Worm (Caenorhabditis elegans) whole organism, L4 larva: Measurements from ENCODE around the gene nspg-6.

Source experiments
- F10B5.3 ChIP-seq: sonication (generic microtip); optimal IDR thresholded peaks from 2 replicates; lab custom pipeline; 2016; ENCODE audit warnings: mild to moderate bottlenecking, missing genetic modification characterization, missing compliant biosample characterization
- Y75B8A.6 ChIP-seq: fragments of 200-800 bp; sonication (Bioruptor generic); IDR thresholded peaks from 2 replicates; pipeline ENCODE4 v1.3.6; 2022; ENCODE audit warnings: missing genetic modification reagents, missing genetic modification characterization, missing compliant biosample characterization
- ZK546.5 ChIP-seq, 2 experiments: sonication (generic microtip); optimal IDR thresholded peaks; 2 replicates each; lab custom pipeline; 2017; ENCODE audit warnings: missing biosample characterization in 2 of 2, missing genetic modification characterization in 2 of 2
- aha-1 ChIP-seq: fragments of 150-350 bp; peaks from one replicate; lab custom pipeline; 2014; ENCODE audit warnings: missing biosample characterization, missing genetic modification characterization
- ceh-28 ChIP-seq: fragments of 150-350 bp; optimal IDR thresholded peaks from 2 replicates; lab custom pipeline; 2014; ENCODE audit warnings: missing biosample characterization, missing genetic modification reagents, missing genetic modification characterization
- ceh-44 ChIP-seq: fragments of 200-800 bp; sonication (Bioruptor generic); IDR thresholded peaks from 2 replicates; pipeline ENCODE4 v1.3.6; 2022; ENCODE audit warnings: missing genetic modification reagents, missing genetic modification characterization, missing compliant biosample characterization
- ceh-62 ChIP-seq: sonication (generic microtip); optimal IDR thresholded peaks from 2 replicates; lab custom pipeline; 2017; ENCODE audit warnings: missing biosample characterization, missing genetic modification characterization
- ces-1 ChIP-seq: fragments of 150-350 bp; sonication (generic microtip); optimal IDR thresholded peaks from 4 replicates; lab custom pipeline; 2014; ENCODE audit warnings: missing biosample characterization, missing genetic modification reagents, missing genetic modification characterization
- daf-16 ChIP-seq, 3 experiments: sonication (generic microtip); optimal IDR thresholded peaks; 2 replicates each; lab custom pipeline; 2016 to 2017; ENCODE audit warnings: missing genetic modification characterization in 3 of 3, missing genetic modification reagents in 3 of 3, mild to moderate bottlenecking in 2 of 3, missing compliant biosample characterization in 2 of 3, missing biosample characterization in 1 of 3, moderate library complexity in 1 of 3
- dve-1 ChIP-seq: sonication (generic microtip); optimal IDR thresholded peaks from 2 replicates; lab custom pipeline; 2017; ENCODE audit warnings: antibody characterized with exemption, mild to moderate bottlenecking, missing genetic modification characterization, missing compliant biosample characterization; ENCODE audit not compliant: insufficient read depth
- hlh-11 ChIP-seq: fragments of 200-800 bp; sonication (Bioruptor generic); optimal IDR thresholded peaks from 2 replicates; lab custom pipeline; 2018; ENCODE audit warnings: mild to moderate bottlenecking, missing genetic modification characterization, missing compliant biosample characterization
- hlh-30 ChIP-seq: sonication (generic microtip); optimal IDR thresholded peaks from 2 replicates; lab custom pipeline; 2017; ENCODE audit warnings: antibody characterized with exemption, mild to moderate bottlenecking, missing genetic modification characterization, missing compliant biosample characterization; ENCODE audit not compliant: insufficient read depth
- lin-15B ChIP-seq: fragments of 150-350 bp; sonication (generic microtip); optimal IDR thresholded peaks from 3 replicates; lab custom pipeline; 2014; ENCODE audit warnings: missing biosample characterization, missing genetic modification characterization
- lin-29 ChIP-seq: fragments of 200-800 bp; sonication (Bioruptor generic); IDR thresholded peaks from 2 replicates; pipeline ENCODE4 v1.3.6; 2022; ENCODE audit warnings: missing genetic modification reagents, missing genetic modification characterization, missing compliant biosample characterization
- lin-39 ChIP-seq: fragments of 150-350 bp; optimal IDR thresholded peaks from 2 replicates; lab custom pipeline; 2014; ENCODE audit warnings: missing biosample characterization, missing genetic modification reagents, missing genetic modification characterization
- lsy-2 ChIP-seq, 2 experiments: fragments of 150-350 bp in 1 of 2; sonication (generic microtip) in 1 of 2; optimal IDR thresholded peaks; 2 replicates each; lab custom pipeline; 2014 to 2017; ENCODE audit warnings: missing biosample characterization in 2 of 2, missing genetic modification characterization in 2 of 2
- nhr-28 ChIP-seq: fragments of 150-350 bp; optimal IDR thresholded peaks from 2 replicates; lab custom pipeline; 2014; ENCODE audit warnings: missing biosample characterization, missing genetic modification characterization
- nhr-76 ChIP-seq: fragments of 150-350 bp; optimal IDR thresholded peaks from 2 replicates; lab custom pipeline; 2014; ENCODE audit warnings: missing biosample characterization, missing genetic modification characterization
- pha-4 ChIP-seq, 2 experiments: fragments of 150-350 bp in 1 of 2; fragments of 200-800 bp in 1 of 2; sonication (Bioruptor generic) in 1 of 2; IDR thresholded peaks in 1 of 2; optimal IDR thresholded peaks in 1 of 2; 2 replicates each; pipeline versions ENCODE4 v1.3.6 to Lab custom; 2014 to 2022; ENCODE audit warnings: missing genetic modification characterization in 2 of 2, missing genetic modification reagents in 2 of 2, missing biosample characterization in 1 of 2, missing compliant biosample characterization in 1 of 2
- pqm-1 ChIP-seq: sonication (generic microtip); optimal IDR thresholded peaks from 2 replicates; lab custom pipeline; 2017; ENCODE audit warnings: missing biosample characterization, missing genetic modification characterization
- snpc-1.2 ChIP-seq: fragments of 200-800 bp; sonication (Bioruptor generic); IDR thresholded peaks from 2 replicates; pipeline ENCODE4 v1.3.6; 2022; ENCODE audit warnings: missing genetic modification reagents, missing genetic modification characterization, missing compliant biosample characterization
- unc-130 ChIP-seq: sonication (generic microtip); optimal IDR thresholded peaks from 2 replicates; lab custom pipeline; 2016; ENCODE audit warnings: missing genetic modification reagents, missing genetic modification characterization, missing compliant biosample characterization
- unc-62 ChIP-seq, 3 experiments: fragments of 150-350 bp in 1 of 3; sonication (generic microtip); optimal IDR thresholded peaks in 2 of 3; peaks in 1 of 3; 1 replicate in 1 of 3; 2 replicates in 2 of 3; lab custom pipeline; 2014 to 2017; ENCODE audit warnings: missing biosample characterization in 3 of 3, missing genetic modification characterization in 3 of 3, missing genetic modification reagents in 3 of 3, missing genotype in 1 of 3
- vab-7 ChIP-seq: fragments of 200-800 bp; sonication (Bioruptor generic); IDR thresholded peaks from 2 replicates; pipeline ENCODE4 v1.3.6; 2022; ENCODE audit warnings: missing genetic modification reagents, missing genetic modification characterization, missing compliant biosample characterization
- zag-1 ChIP-seq: fragments of 150-350 bp; optimal IDR thresholded peaks from 2 replicates; lab custom pipeline; 2014; ENCODE audit warnings: missing biosample characterization, missing genetic modification characterization
- zfp-2 ChIP-seq: sonication (generic microtip); optimal IDR thresholded peaks from 2 replicates; lab custom pipeline; 2016; ENCODE audit warnings: mild to moderate bottlenecking, missing genetic modification characterization, missing compliant biosample characterization
- ztf-11 ChIP-seq: fragments of 150-350 bp; optimal IDR thresholded peaks from 2 replicates; lab custom pipeline; 2014; ENCODE audit warnings: missing biosample characterization, missing genetic modification characterization

Gene nspg-6

ce11 chrIII:7322018-7322417 lies 7.2 kb upstream of the nspg-6 start:
- peak; percentile 12 for TF ChIP-seq hlh-11 (tag; lab: Kevin White, UChicago)
- TF ChIP-seq unc-62 (GFP tag; optimal IDR thresholded peaks at IDR 0.05 in 1 of 2; lab: Kevin White, UChicago): peak in 1 of 2 experiments; percentile 62
- TF ChIP-seq unc-62 (tag; optimal IDR thresholded peaks at IDR 0.05; lab: Kevin White, UChicago): no peak
- TF ChIP-seq dve-1 (tag; lab: Kevin White, UChicago): peak; percentile 58
- TF ChIP-seq nhr-28 (tag; lab: Kevin White, UChicago): peak; percentile 35
- no peak for TF ChIP-seq ces-1 (GFP tag; lab: Kevin White, UChicago)
- TF ChIP-seq daf-16 (GFP tag; optimal IDR thresholded peaks at IDR 0.05; lab: Kevin White, UChicago): no peak
- TF ChIP-seq daf-16 (tag; optimal IDR thresholded peaks at IDR 0.05; lab: Kevin White, UChicago): peak; percentile 73
- TF ChIP-seq Y75B8A.6: no peak
- TF ChIP-seq F10B5.3 (tag; lab: Kevin White, UChicago): no peak
- peak; percentile 57 for TF ChIP-seq aha-1 (tag; lab: Kevin White, UChicago)
- TF ChIP-seq zag-1 (tag; lab: Kevin White, UChicago): no peak
- no peak for TF ChIP-seq pha-4 (GFP tag; IDR thresholded peaks at IDR 0.05; lab: Robert Waterston, UW)
- TF ChIP-seq pha-4 (tag; optimal IDR thresholded peaks at IDR 0.05; lab: Kevin White, UChicago): peak; percentile 20
- TF ChIP-seq lin-29 (GFP tag; lab: Robert Waterston, UW): no peak
- peak; percentile 66 for TF ChIP-seq hlh-30 (tag; lab: Kevin White, UChicago)

ce11 chrIII:7319390-7319789 lies 4.6 kb upstream of the nspg-6 start, which contains the start of gene F56C9.8:
Gene F56C9.8 (minus strand): TSS chrIII:7319509.
- TF ChIP-seq pqm-1: peak; percentile 26
- peak; percentile 8 for TF ChIP-seq hlh-11 (tag; lab: Kevin White, UChicago)
- TF ChIP-seq daf-16 (GFP tag; optimal IDR thresholded peaks at IDR 0.05; lab: Kevin White, UChicago): no peak
- peak; percentile 56 for TF ChIP-seq daf-16 (tag; optimal IDR thresholded peaks at IDR 0.05; lab: Kevin White, UChicago)
- TF ChIP-seq ZK546.5 (tag; optimal IDR thresholded peaks at IDR 0.05; lab: Kevin White, UChicago): no peak

ce11 chrIII:7317354-7317753 lies 2.6 kb upstream of the nspg-6 start:
- TF ChIP-seq hlh-11 (tag; lab: Kevin White, UChicago) (peak; percentile 20), pqm-1 (peak; percentile 69), dve-1 (tag; lab: Kevin White, UChicago) (peak; percentile 42), snpc-1.2 (GFP tag; lab: Robert Waterston, UW) (no peak), lsy-2 (tag; optimal IDR thresholded peaks at IDR 0.05; lab: Kevin White, UChicago) (peak in 1 of 2 experiments; percentile 15), ztf-11 (tag; lab: Kevin White, UChicago) (no peak), pha-4 (GFP tag; IDR thresholded peaks at IDR 0.05; lab: Robert Waterston, UW) (no peak), pha-4 (tag; optimal IDR thresholded peaks at IDR 0.05; lab: Kevin White, UChicago) (peak; percentile 77), unc-62 (GFP tag; optimal IDR thresholded peaks at IDR 0.05 in 1 of 2; lab: Kevin White, UChicago) (peak in 1 of 2 experiments; percentile 53), unc-62 (tag; optimal IDR thresholded peaks at IDR 0.05; lab: Kevin White, UChicago) (no peak), daf-16 (GFP tag; optimal IDR thresholded peaks at IDR 0.05; lab: Kevin White, UChicago) (no peak), daf-16 (tag; optimal IDR thresholded peaks at IDR 0.05; lab: Kevin White, UChicago) (peak; percentile 45), hlh-30 (tag; lab: Kevin White, UChicago) (peak; percentile 23)

ce11 chrIII:7314473-7314872 lies 304 bp downstream of the nspg-6 start:
- TF ChIP-seq pha-4 (GFP tag; IDR thresholded peaks at IDR 0.05; lab: Robert Waterston, UW): no peak
- no peak for TF ChIP-seq pha-4 (tag; optimal IDR thresholded peaks at IDR 0.05; lab: Kevin White, UChicago)
- TF ChIP-seq zfp-2 (tag; lab: Kevin White, UChicago): no peak
- TF ChIP-seq aha-1 (tag; lab: Kevin White, UChicago): peak; percentile 93

ce11 chrIII:7310662-7311340 lies 4.0 kb downstream of the nspg-6 start, which contains the start of the genes F56C9.6 and F56C9.3:
Gene F56C9.6 (minus strand): TSS chrIII:7310773.
Gene F56C9.3 (plus strand): TSS chrIII:7311290.
- TF ChIP-seq unc-130 (GFP tag; lab: Kevin White, UChicago) (peak; percentile 20), nhr-76 (tag; lab: Kevin White, UChicago) (no peak)

ce11 chrIII:7308600-7309109 lies 6.1 kb downstream of the nspg-6 start, which contains the start of gene acbp-4:
Gene acbp-4 (minus strand): TSS chrIII:7309109.
- TF ChIP-seq ceh-28 (tag; lab: Kevin White, UChicago): peak; percentile 38
- TF ChIP-seq vab-7 (GFP tag; lab: Robert Waterston, UW): no peak
- no peak for TF ChIP-seq lin-15B (tag; lab: Kevin White, UChicago)
- no peak for TF ChIP-seq ceh-62
- peak in 1 of 2 experiments; percentile 60 for TF ChIP-seq unc-62 (GFP tag; optimal IDR thresholded peaks at IDR 0.05 in 1 of 2; lab: Kevin White, UChicago)
- no peak for TF ChIP-seq unc-62 (tag; optimal IDR thresholded peaks at IDR 0.05; lab: Kevin White, UChicago)
- no peak for TF ChIP-seq lin-39 (tag; lab: Kevin White, UChicago)
- no peak for TF ChIP-seq ceh-44
